Worm (Caenorhabditis elegans): ENCODE data around the gene T07C12.10.

T07C12.10 gene

ce11 chrV:9962394-9962793, 2.1 kb upstream of the T07C12.10 start, which contains the start of gene madf-4:
madf-4 (minus strand) TSS chrV:9962494.
- TF ChIP-seq mls-2 (tag; optimal IDR thresholded peaks at IDR 0.05) (no peak), nhr-12 (tag; optimal IDR thresholded peaks at IDR 0.05) (no peak), ham-2 (GFP tag; optimal IDR thresholded peaks at IDR 0.05) (no peak), lsy-2 (tag; optimal IDR thresholded peaks at IDR 0.05) (no peak), cnd-1 (tag; optimal IDR thresholded peaks at IDR 0.05) (no peak), nhr-28 (tag; optimal IDR thresholded peaks at IDR 0.05) (no peak), lin-13 (tag; optimal IDR thresholded peaks at IDR 0.05) (no peak), ces-1 (GFP tag; optimal IDR thresholded peaks at IDR 0.05) (no peak)

- TF ChIP-seq unc-120 (tag; optimal IDR thresholded peaks at IDR 0.05; ENCODE audit: poor library complexity, severe bottlenecking) = peak; percentile 66
- no peak for TF ChIP-seq nhr-237 (tag; optimal IDR thresholded peaks at IDR 0.05)
- TF ChIP-seq ceh-39 (tag; optimal IDR thresholded peaks at IDR 0.05) = no peak
- peak; percentile 66 for TF ChIP-seq unc-62 (GFP tag; optimal IDR thresholded peaks at IDR 0.05)
- no peak for TF ChIP-seq zip-8 (tag; optimal IDR thresholded peaks at IDR 0.05)
- peak; percentile 35 for TF ChIP-seq mab-5 (tag; optimal IDR thresholded peaks at IDR 0.05)
- no peak for TF ChIP-seq M03D4.4 (tag; optimal IDR thresholded peaks at IDR 0.05)
- peak; percentile 98 for TF ChIP-seq hlh-1 (tag; optimal IDR thresholded peaks at IDR 0.05)
These were observed 1.6 kb downstream of the T07C12.10 start for ce11 chrV:9958654-9959053.

- TF ChIP-seq flh-1 (GFP tag; optimal IDR thresholded peaks at IDR 0.05) (no peak), elt-3 (tag; optimal IDR thresholded peaks at IDR 0.05) (no peak), M03D4.4 (tag; optimal IDR thresholded peaks at IDR 0.05) (no peak), ceh-83 (GFP tag; optimal IDR thresholded peaks at IDR 0.05) (no peak), mls-2 (tag; optimal IDR thresholded peaks at IDR 0.05) (no peak), lsy-2 (tag; optimal IDR thresholded peaks at IDR 0.05) (no peak), drap-1 (GFP tag; optimal IDR thresholded peaks at IDR 0.05) (no peak), unc-62 (GFP tag; optimal IDR thresholded peaks at IDR 0.05) (no peak), zip-8 (tag; optimal IDR thresholded peaks at IDR 0.05) (no peak), nhr-12 (tag; optimal IDR thresholded peaks at IDR 0.05) (no peak), ceh-43 (GFP tag; optimal IDR thresholded peaks at IDR 0.05) (no peak), bed-3 (GFP tag; optimal IDR thresholded peaks at IDR 0.05) (no peak), nhr-2 (tag; optimal IDR thresholded peaks at IDR 0.05) (no peak)
These were observed 2.0 kb downstream of the T07C12.10 start, which contains the start of gene anmt-3 for ce11 chrV:9958231-9958630. anmt-3 (minus strand) TSS chrV:9958331.

- no peak for TF ChIP-seq ces-1 (GFP tag; optimal IDR thresholded peaks at IDR 0.05)
- TF ChIP-seq nhr-76 (tag; optimal IDR thresholded peaks at IDR 0.05) = no peak
- TF ChIP-seq blmp-1 (tag; optimal IDR thresholded peaks at IDR 0.05) = peak; percentile 56
These were observed 7.9 kb downstream of the T07C12.10 start, which contains the start of gene mam-5 for ce11 chrV:9952396-9952795. mam-5 (plus strand) TSS chrV:9952699.

- TF ChIP-seq nhr-12 (tag; optimal IDR thresholded peaks at IDR 0.05) (no peak), nhr-237 (tag; optimal IDR thresholded peaks at IDR 0.05) (no peak), mab-5 (tag; optimal IDR thresholded peaks at IDR 0.05) (no peak), M03D4.4 (tag; optimal IDR thresholded peaks at IDR 0.05) (no peak), snpc-4 (tag; optimal IDR thresholded peaks at IDR 0.05) (no peak), elt-3 (tag; optimal IDR thresholded peaks at IDR 0.05) (no peak), nhr-76 (tag; optimal IDR thresholded peaks at IDR 0.05) (no peak), cnd-1 (tag; optimal IDR thresholded peaks at IDR 0.05) (no peak), lsy-2 (tag; optimal IDR thresholded peaks at IDR 0.05) (no peak), mls-2 (tag; optimal IDR thresholded peaks at IDR 0.05) (no peak), tbx-8 (GFP tag; optimal IDR thresholded peaks at IDR 0.05) (no peak), ztf-11 (tag; optimal IDR thresholded peaks at IDR 0.05) (no peak), sem-2 (GFP tag; optimal IDR thresholded peaks at IDR 0.05) (no peak), zip-8 (tag; optimal IDR thresholded peaks at IDR 0.05) (no peak), ham-2 (GFP tag; optimal IDR thresholded peaks at IDR 0.05) (no peak), unc-62 (GFP tag; optimal IDR thresholded peaks at IDR 0.05) (no peak), hlh-1 (tag; optimal IDR thresholded peaks at IDR 0.05) (no peak)
These were observed 9.4 kb downstream of the T07C12.10 start, which contains the start of gene ttr-46 for ce11 chrV:9950861-9951260. ttr-46 (plus strand) TSS chrV:9951233.

- TF ChIP-seq ceh-83 (GFP tag; optimal IDR thresholded peaks at IDR 0.05) = no peak
- no peak for TF ChIP-seq unc-120 (tag; optimal IDR thresholded peaks at IDR 0.05; ENCODE audit: poor library complexity, severe bottlenecking)
These were observed 11.4 kb downstream of the T07C12.10 start, which contains the start of gene nlp-58 for ce11 chrV:9948840-9949239. nlp-58 (minus strand) TSS chrV:9948940.
